Worm (Caenorhabditis elegans): ENCODE measurements around the gene gadr-3.

Gene gadr-3

DNA sequence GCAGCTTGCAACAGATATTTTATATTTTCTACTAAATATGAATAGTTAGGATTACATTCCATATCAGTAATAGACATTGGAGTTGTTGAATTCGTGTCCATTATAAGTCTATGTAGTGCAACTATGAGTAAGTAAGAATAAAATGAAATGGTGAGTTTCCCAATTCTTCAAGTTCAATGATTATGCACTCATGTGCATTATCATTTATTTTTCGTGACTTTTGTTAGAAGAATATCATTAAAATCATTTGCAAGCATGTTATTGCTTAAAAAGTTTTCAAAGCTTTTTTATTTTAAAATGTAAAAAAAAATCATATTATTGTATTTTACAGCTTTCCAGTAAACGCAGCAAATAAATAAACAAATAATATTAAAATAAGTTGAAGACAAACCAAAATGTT is 29.1 kb downstream of the gadr-3 start, which contains the start of gene srg-9:
TSS of gene srg-9 (minus strand) at position 101 of the 400 bp plus-strand sequence.
- TF ChIP-seq ces-1 (GFP tag; optimal IDR thresholded peaks at IDR 0.05) = no peak
- no peak for TF ChIP-seq drap-1 (GFP tag; optimal IDR thresholded peaks at IDR 0.05)
- TF ChIP-seq unc-39 (tag; optimal IDR thresholded peaks at IDR 0.05) = no peak
- no peak for TF ChIP-seq sem-2 (GFP tag; optimal IDR thresholded peaks at IDR 0.05)
- TF ChIP-seq pha-4 (tag; optimal IDR thresholded peaks at IDR 0.05) = no peak
- TF ChIP-seq flh-1 (GFP tag; optimal IDR thresholded peaks at IDR 0.05) = no peak
- TF ChIP-seq ham-2 (GFP tag; optimal IDR thresholded peaks at IDR 0.05) = no peak
- TF ChIP-seq mls-2 (tag; optimal IDR thresholded peaks at IDR 0.05) = no peak
- no peak for TF ChIP-seq zip-8 (tag; optimal IDR thresholded peaks at IDR 0.05)
- TF ChIP-seq tbx-8 (GFP tag; optimal IDR thresholded peaks at IDR 0.05) = no peak
- no peak for TF ChIP-seq ceh-43 (GFP tag; optimal IDR thresholded peaks at IDR 0.05)
- TF ChIP-seq snpc-4 (tag; optimal IDR thresholded peaks at IDR 0.05) = no peak
- no peak for TF ChIP-seq lin-13 (tag; optimal IDR thresholded peaks at IDR 0.05)

DNA sequence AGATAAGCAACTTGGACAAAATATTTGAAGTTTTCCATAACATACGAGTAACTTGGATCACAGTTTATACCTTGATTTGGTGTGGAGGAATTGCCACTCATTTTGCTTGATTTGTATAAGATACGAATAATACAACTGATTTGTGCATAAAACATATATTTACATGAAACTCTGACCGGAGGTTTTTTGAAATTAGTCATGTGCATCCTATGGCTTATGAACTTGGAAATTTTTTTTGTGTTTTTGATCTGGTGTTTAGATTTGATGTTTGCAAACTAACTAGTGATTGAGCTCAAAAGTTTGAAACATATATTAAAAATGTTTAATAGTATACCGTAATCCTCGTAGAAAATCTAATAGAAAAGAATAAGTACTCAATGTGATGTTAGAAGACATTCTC is 31.1 kb downstream of the gadr-3 start, which contains the start of gene srg-8:
TSS of gene srg-8 (minus strand) at position 101 of the 400 bp plus-strand sequence.
- TF ChIP-seq nhr-12 (tag; optimal IDR thresholded peaks at IDR 0.05) (no peak), lin-13 (tag; optimal IDR thresholded peaks at IDR 0.05) (no peak), ceh-43 (GFP tag; optimal IDR thresholded peaks at IDR 0.05) (no peak), nhr-28 (tag; optimal IDR thresholded peaks at IDR 0.05) (no peak), unc-120 (tag; optimal IDR thresholded peaks at IDR 0.05; ENCODE audit: poor library complexity, severe bottlenecking) (no peak), snpc-4 (tag; optimal IDR thresholded peaks at IDR 0.05) (no peak), sptf-1 (tag; optimal IDR thresholded peaks at IDR 0.05) (no peak), unc-39 (tag; optimal IDR thresholded peaks at IDR 0.05) (no peak), sem-2 (GFP tag; optimal IDR thresholded peaks at IDR 0.05) (no peak)

DNA sequence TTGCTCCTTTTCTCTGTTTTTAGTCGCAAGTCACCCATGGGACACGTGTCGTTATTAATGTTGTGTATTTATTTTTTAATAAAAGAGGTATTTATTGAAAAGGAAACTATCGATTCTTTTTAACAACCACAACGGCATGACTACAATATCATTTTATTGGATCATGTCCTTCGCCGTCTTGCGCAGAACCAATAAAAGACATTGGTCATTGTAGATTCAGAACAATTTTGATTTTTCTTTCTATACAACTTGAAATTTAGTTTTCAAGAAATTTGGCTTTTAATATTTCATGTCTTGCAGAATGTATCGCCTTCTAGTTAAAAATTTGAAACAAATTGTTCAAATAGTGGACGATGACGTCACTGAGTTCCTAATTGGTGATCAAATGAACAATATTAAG is 34.3 kb downstream of the gadr-3 start, which contains the start of gene amdh-1:
TSS of gene amdh-1 (plus strand) at position 301 of the 400 bp plus-strand sequence.
- TF ChIP-seq unc-39 (tag; optimal IDR thresholded peaks at IDR 0.05) (no peak), nhr-28 (tag; optimal IDR thresholded peaks at IDR 0.05) (no peak), sem-2 (GFP tag; optimal IDR thresholded peaks at IDR 0.05) (no peak), ceh-83 (GFP tag; optimal IDR thresholded peaks at IDR 0.05) (no peak), nhr-12 (tag; optimal IDR thresholded peaks at IDR 0.05) (no peak), nhr-76 (tag; optimal IDR thresholded peaks at IDR 0.05) (no peak), nhr-237 (tag; optimal IDR thresholded peaks at IDR 0.05) (no peak), elt-1 (tag; optimal IDR thresholded peaks at IDR 0.05; ENCODE audit: borderline replicate concordance, insufficient read depth) (no peak), unc-62 (GFP tag; optimal IDR thresholded peaks at IDR 0.05) (no peak), lin-32 (GFP tag; optimal IDR thresholded peaks at IDR 0.05) (no peak), hlh-1 (tag; optimal IDR thresholded peaks at IDR 0.05) (no peak), snpc-4 (tag; optimal IDR thresholded peaks at IDR 0.05) (no peak), elt-3 (tag; optimal IDR thresholded peaks at IDR 0.05) (no peak), blmp-1 (tag; optimal IDR thresholded peaks at IDR 0.05) (no peak), flh-1 (GFP tag; optimal IDR thresholded peaks at IDR 0.05) (no peak), zip-8 (tag; optimal IDR thresholded peaks at IDR 0.05) (no peak), ztf-11 (tag; optimal IDR thresholded peaks at IDR 0.05) (no peak), M03D4.4 (tag; optimal IDR thresholded peaks at IDR 0.05) (no peak)

DNA sequence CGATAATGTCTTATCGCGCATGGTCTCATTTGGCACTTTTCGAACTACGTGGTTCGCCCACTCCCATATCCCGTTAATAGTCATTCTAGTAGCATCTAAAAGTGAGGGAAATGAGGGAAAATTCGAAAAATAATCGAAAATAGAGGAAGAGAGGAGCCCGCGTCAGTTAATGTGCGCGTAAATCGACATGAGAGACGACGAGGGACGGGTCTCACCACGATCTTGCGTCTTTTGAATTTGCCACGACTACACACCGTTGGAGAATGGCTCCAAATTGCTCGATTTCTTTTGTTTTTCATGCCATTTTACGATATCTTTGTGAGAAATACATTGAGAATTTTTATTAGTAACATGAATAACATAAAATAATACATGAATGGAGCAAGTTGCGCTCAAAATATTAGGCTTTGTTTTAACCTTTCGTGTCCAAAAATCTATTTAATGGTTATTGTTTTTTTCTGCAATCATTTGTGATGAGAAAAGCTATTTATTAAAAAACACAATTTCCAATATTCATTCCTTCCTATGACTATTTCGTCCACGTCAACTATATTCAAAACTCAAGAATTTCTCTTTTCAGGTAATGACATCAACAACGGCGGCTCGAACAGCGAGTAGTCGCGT is 37.6 kb downstream of the gadr-3 start, which contains the start of the genes gen-1 and stt-3:
TSS of gene gen-1 (minus strand) at position 95 of the 624 bp plus-strand sequence.
TSS of gene stt-3 (plus strand) at position 574 of the 624 bp plus-strand sequence.
- TF ChIP-seq bed-3 (GFP tag; optimal IDR thresholded peaks at IDR 0.05) = no peak
- TF ChIP-seq mep-1 (tag; optimal IDR thresholded peaks at IDR 0.05) = peak; percentile 54

DNA sequence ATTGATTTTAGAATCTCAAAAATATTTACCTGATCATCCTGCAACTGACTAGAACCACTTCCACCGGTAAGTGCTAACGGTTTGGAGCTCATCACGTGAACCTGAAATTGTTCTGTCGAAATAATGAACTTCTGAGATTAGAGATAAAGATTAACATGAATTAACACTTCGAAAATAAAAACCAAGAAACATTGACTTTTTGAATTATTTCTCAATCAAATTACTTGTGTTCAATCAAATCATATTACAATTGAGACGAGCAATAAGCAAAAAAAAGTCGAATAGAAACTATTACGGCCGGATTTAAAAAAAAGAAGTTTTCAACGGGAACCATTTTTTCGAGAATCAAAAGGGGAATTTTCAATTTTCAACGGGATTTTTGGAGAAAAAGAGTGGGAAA is 40.1 kb downstream of the gadr-3 start, which contains the start of gene bcas-2:
TSS of gene bcas-2 (minus strand) at position 101 of the 400 bp plus-strand sequence.
- TF ChIP-seq tbx-8 (GFP tag; optimal IDR thresholded peaks at IDR 0.05) (no peak), nhr-28 (tag; optimal IDR thresholded peaks at IDR 0.05) (no peak), drap-1 (GFP tag; optimal IDR thresholded peaks at IDR 0.05) (no peak), unc-62 (GFP tag; optimal IDR thresholded peaks at IDR 0.05) (no peak), ham-2 (GFP tag; optimal IDR thresholded peaks at IDR 0.05) (no peak), ceh-39 (tag; optimal IDR thresholded peaks at IDR 0.05) (no peak), nhr-76 (tag; optimal IDR thresholded peaks at IDR 0.05) (no peak), lsy-2 (tag; optimal IDR thresholded peaks at IDR 0.05) (no peak), flh-1 (GFP tag; optimal IDR thresholded peaks at IDR 0.05) (no peak)

All from whole organism, mixed stage, embryonic.